Worm (Caenorhabditis elegans): ENCODE data around the gene mig-32.

DNA sequence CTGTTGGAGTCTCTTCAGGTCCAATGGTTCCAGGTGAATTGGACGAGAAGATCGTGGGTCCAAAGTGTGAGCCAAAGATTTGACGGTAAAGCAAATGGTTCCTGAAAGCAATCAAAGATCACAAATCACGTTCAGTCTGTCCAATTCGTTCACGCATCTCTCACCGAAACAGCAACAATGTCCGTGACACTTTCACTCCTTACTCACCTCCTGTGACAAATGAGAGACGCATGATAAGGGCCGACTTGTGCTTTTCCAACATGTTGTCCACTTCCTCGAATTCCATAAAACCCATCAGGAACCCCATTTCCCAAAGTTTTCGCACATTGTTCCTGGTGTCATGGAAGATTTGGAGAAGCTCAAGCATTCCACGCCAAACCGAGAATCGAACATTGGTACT is 51.6 kb downstream of the mig-32 start:
- TF ChIP-seq skn-1 (tag; optimal IDR thresholded peaks at IDR 0.05) (no peak), elt-2 (tag; optimal IDR thresholded peaks at IDR 0.05) (no peak), nhr-237 (tag; optimal IDR thresholded peaks at IDR 0.05) (no peak), pha-4 (tag; optimal IDR thresholded peaks at IDR 0.05) (no peak), unc-62 (GFP tag; optimal IDR thresholded peaks at IDR 0.05) (no peak), ceh-16 (tag; optimal IDR thresholded peaks at IDR 0.05) (no peak), jun-1 (tag; optimal IDR thresholded peaks at IDR 0.05) (no peak), fos-1 (tag; optimal IDR thresholded peaks at IDR 0.05) (no peak), tbx-2 (tag; optimal IDR thresholded peaks at IDR 0.05) (no peak), ztf-11 (tag; optimal IDR thresholded peaks at IDR 0.05) (no peak), zag-1 (tag; optimal IDR thresholded peaks at IDR 0.05) (no peak), nhr-25 (tag; optimal IDR thresholded peaks at IDR 0.05) (no peak), pqm-1 (tag; optimal IDR thresholded peaks at IDR 0.05) (no peak)
